Fruit fly (Drosophila melanogaster) whole organism, embryonic: Measurements from ENCODE around the gene CG11068.
A peak's percentile ranks its signal among the peaks of the same experiment; 100 is the strongest.

Experiments used
- Atf6 ChIP-seq: fragments of 200-800 bp; sonication (Bioruptor generic); IDR thresholded peaks from 2 replicates; pipeline ENCODE4 v1.3.6; 2022; ENCODE audit warnings: missing biosample characterization, missing genetic modification characterization
- B-H2 ChIP-seq: fragments of 200-800 bp; sonication (Bioruptor generic); optimal IDR thresholded peaks from 2 replicates; lab custom pipeline; 2018; ENCODE audit warnings: missing biosample characterization, mild to moderate bottlenecking, missing genetic modification characterization
- C15 ChIP-seq: fragments of 200-800 bp; sonication (Bioruptor generic); IDR thresholded peaks from 3 replicates; pipeline ENCODE4 v1.3.6; 2022; ENCODE audit warnings: missing biosample characterization, missing genetic modification characterization
- CG10431 ChIP-seq: fragments of 200-800 bp; sonication (Bioruptor generic); optimal IDR thresholded peaks from 3 replicates; lab custom pipeline; 2018; ENCODE audit warnings: missing biosample characterization, mild to moderate bottlenecking, missing genetic modification characterization
- CG11093 ChIP-seq: fragments of 200-800 bp; sonication (Bioruptor generic); IDR thresholded peaks from 3 replicates; pipeline ENCODE4 v1.3.6; 2022; ENCODE audit warnings: missing biosample characterization, missing genetic modification characterization
- CG11456 ChIP-seq: fragments of 200-800 bp; sonication (Bioruptor generic); IDR thresholded peaks from 3 replicates; pipeline ENCODE4 v1.3.6; 2022; ENCODE audit warnings: missing biosample characterization, missing genetic modification characterization
- CG14710 ChIP-seq: fragments of 200-800 bp; sonication (Bioruptor generic); optimal IDR thresholded peaks from 3 replicates; lab custom pipeline; 2019; ENCODE audit warnings: missing biosample characterization, mild to moderate bottlenecking, missing genetic modification characterization, moderate library complexity
- CG17359 ChIP-seq: fragments of 200-800 bp; sonication (Bioruptor generic); optimal IDR thresholded peaks from 3 replicates; lab custom pipeline; 2018; ENCODE audit warnings: missing biosample characterization, mild to moderate bottlenecking, missing genetic modification characterization, moderate library complexity
- CG1792 ChIP-seq: fragments of 200-800 bp; sonication (Bioruptor generic); optimal IDR thresholded peaks from 2 replicates; lab custom pipeline; 2016; ENCODE audit warnings: missing biosample characterization, missing genetic modification characterization
- CG2889 ChIP-seq: fragments of 200-800 bp; sonication (Bioruptor generic); IDR thresholded peaks from 3 replicates; pipeline ENCODE4 v1.3.6; 2022; ENCODE audit warnings: missing biosample characterization, missing genetic modification characterization
- CG32532 ChIP-seq: fragments of 200-800 bp; sonication (Bioruptor generic); IDR thresholded peaks from 2 replicates; pipeline ENCODE4 v1.3.6; 2022; ENCODE audit warnings: missing biosample characterization, missing genetic modification characterization
- CG3847 ChIP-seq: fragments of 200-800 bp; sonication (Bioruptor generic); IDR thresholded peaks from 2 replicates; pipeline ENCODE4 v1.3.6; 2022; ENCODE audit warnings: missing biosample characterization, missing genetic modification characterization
- CG8359 ChIP-seq: fragments of 200-800 bp; sonication (Bioruptor generic); optimal IDR thresholded peaks from 2 replicates; lab custom pipeline; 2017; ENCODE audit warnings: missing biosample characterization, mild to moderate bottlenecking, missing genetic modification characterization, borderline replicate concordance
- CG9215 ChIP-seq: fragments of 200-800 bp; sonication (Bioruptor generic); IDR thresholded peaks from 2 replicates; pipeline ENCODE4 v1.3.6; 2022; ENCODE audit warnings: missing biosample characterization, missing genetic modification characterization
- CG9437 ChIP-seq: fragments of 200-800 bp; sonication (Bioruptor generic); optimal IDR thresholded peaks from 2 replicates; lab custom pipeline; 2018; ENCODE audit warnings: missing biosample characterization, mild to moderate bottlenecking, missing genetic modification characterization
- Deaf1 ChIP-seq: fragments of 200-800 bp; optimal IDR thresholded peaks from 3 replicates; lab custom pipeline; 2019; ENCODE audit warnings: missing biosample characterization, mild to moderate bottlenecking, missing genetic modification characterization, moderate library complexity
- Drgx ChIP-seq: fragments of 200-800 bp; sonication (Bioruptor generic); IDR thresholded peaks from 2 replicates; pipeline ENCODE4 v1.3.6; 2022; ENCODE audit warnings: missing biosample characterization, missing genetic modification characterization
- HmgZ ChIP-seq: fragments of 200-800 bp; sonication (Bioruptor generic); optimal IDR thresholded peaks from 2 replicates; lab custom pipeline; 2018; ENCODE audit warnings: missing biosample characterization, mild to moderate bottlenecking, missing genetic modification characterization
- Hr3 ChIP-seq: fragments of 200-800 bp; sonication (Bioruptor generic); optimal IDR thresholded peaks from 3 replicates; lab custom pipeline; 2016; ENCODE audit warnings: missing biosample characterization, missing genetic modification characterization
- Hr39 ChIP-seq: fragments of >200 bp; optimal IDR thresholded peaks from 2 replicates; lab custom pipeline; 2017
- Hsf ChIP-seq: fragments of 200-800 bp; sonication (Bioruptor generic); optimal IDR thresholded peaks from 3 replicates; lab custom pipeline; 2016; ENCODE audit warnings: missing biosample characterization, missing genetic modification characterization
- NfI ChIP-seq: fragments of 200-800 bp; sonication (Bioruptor generic); optimal IDR thresholded peaks from 3 replicates; lab custom pipeline; 2018; ENCODE audit warnings: missing biosample characterization, mild to moderate bottlenecking, missing genetic modification characterization, moderate library complexity
- TFAM ChIP-seq: fragments of 200-800 bp; sonication (Bioruptor generic); optimal IDR thresholded peaks from 2 replicates; lab custom pipeline; 2017; ENCODE audit warnings: missing biosample characterization, missing genetic modification characterization, inconsistent platforms
- aop ChIP-seq: fragments of 200-800 bp; sonication (Bioruptor generic); IDR thresholded peaks from 2 replicates; pipeline ENCODE4 v1.3.6; 2022; ENCODE audit warnings: missing biosample characterization, missing genetic modification characterization
- az2 ChIP-seq: fragments of 200-800 bp; sonication (Bioruptor generic); optimal IDR thresholded peaks from 3 replicates; lab custom pipeline; 2016; ENCODE audit warnings: missing biosample characterization, missing genetic modification characterization
- chm ChIP-seq: fragments of 200-800 bp; sonication (Bioruptor generic); IDR thresholded peaks from 2 replicates; pipeline ENCODE4 v1.3.6; 2022; ENCODE audit warnings: missing biosample characterization, missing genetic modification characterization
- ci ChIP-seq: fragments of 200-800 bp; sonication (Bioruptor generic); IDR thresholded peaks from 3 replicates; pipeline ENCODE4 v1.3.6; 2022; ENCODE audit warnings: missing biosample characterization, missing genetic modification characterization
- cwo ChIP-seq: fragments of 200-800 bp; sonication (Bioruptor generic); optimal IDR thresholded peaks from 3 replicates; lab custom pipeline; 2017; ENCODE audit warnings: missing biosample characterization, missing genetic modification characterization, mild to moderate bottlenecking, moderate library complexity, missing genetic modification reagents
- da ChIP-seq: fragments of 200-800 bp; sonication (Bioruptor generic); optimal IDR thresholded peaks from 2 replicates; lab custom pipeline; 2016; ENCODE audit warnings: missing biosample characterization, missing genetic modification characterization
- disco-r ChIP-seq: fragments of 200-800 bp; sonication (Bioruptor generic); optimal IDR thresholded peaks from 2 replicates; lab custom pipeline; 2016; ENCODE audit warnings: missing biosample characterization, missing genetic modification characterization
- ems ChIP-seq: fragments of 200-800 bp; sonication (Bioruptor generic); optimal IDR thresholded peaks from 3 replicates; lab custom pipeline; 2016; ENCODE audit warnings: missing biosample characterization, missing genetic modification characterization
- gro ChIP-seq: fragments of 200-800 bp; sonication (Bioruptor generic); optimal IDR thresholded peaks from 2 replicates; lab custom pipeline; 2016; ENCODE audit warnings: missing biosample characterization, missing genetic modification characterization
- insv ChIP-seq, 2 experiments: fragments of 200-800 bp; sonication (Bioruptor generic); optimal IDR thresholded peaks; 3 replicates each; lab custom pipeline; 2016 to 2018; ENCODE audit warnings: missing biosample characterization in 2 of 2, missing genetic modification characterization in 2 of 2
- ken ChIP-seq: fragments of 200-800 bp; sonication (Bioruptor generic); IDR thresholded peaks from 3 replicates; pipeline ENCODE4 v1.3.6; 2022; ENCODE audit warnings: missing biosample characterization, missing genetic modification characterization
- lab ChIP-seq: fragments of 200-800 bp; sonication (Bioruptor generic); optimal IDR thresholded peaks from 3 replicates; lab custom pipeline; 2017; ENCODE audit warnings: missing biosample characterization, missing genetic modification characterization, mild to moderate bottlenecking, moderate library complexity, missing genetic modification reagents
- nerfin-2 ChIP-seq: fragments of 200-800 bp; sonication (Bioruptor generic); IDR thresholded peaks from 2 replicates; pipeline ENCODE4 v1.3.6; 2022; ENCODE audit warnings: missing biosample characterization, missing genetic modification characterization; ENCODE audit not compliant: partially characterized antibody
- phol ChIP-seq: fragments of 200-800 bp; sonication (Bioruptor generic); optimal IDR thresholded peaks from 3 replicates; lab custom pipeline; 2018; ENCODE audit warnings: missing biosample characterization, mild to moderate bottlenecking, missing genetic modification characterization, moderate library complexity
- pita ChIP-seq: fragments of 200-800 bp; sonication (Bioruptor generic); optimal IDR thresholded peaks from 2 replicates; lab custom pipeline; 2017; ENCODE audit warnings: missing biosample characterization, mild to moderate bottlenecking, missing genetic modification characterization
- prd ChIP-seq, 3 experiments: fragments of >200 bp in 2 of 3; fragments of 200-800 bp in 1 of 3; sonication (Bioruptor generic) in 1 of 3; optimal IDR thresholded peaks in 2 of 3; IDR thresholded peaks in 1 of 3; 2 replicates in 2 of 3; 3 replicates in 1 of 3; pipeline versions ENCODE4 v1.3.6 to Lab custom; 2017 to 2022; ENCODE audit warnings: missing biosample characterization in 1 of 3, missing genetic modification characterization in 1 of 3
- psq ChIP-seq: fragments of 200-800 bp; sonication (Bioruptor generic); optimal IDR thresholded peaks from 2 replicates; lab custom pipeline; 2017; ENCODE audit warnings: missing biosample characterization, missing genetic modification characterization
- sc ChIP-seq, 3 experiments: fragments of >200 bp in 2 of 3; fragments of 200-800 bp in 1 of 3; sonication (Bioruptor generic) in 1 of 3; optimal IDR thresholded peaks; 2 replicates in 2 of 3; 3 replicates in 1 of 3; lab custom pipeline; 2017; ENCODE audit warnings: mild to moderate bottlenecking in 1 of 3, missing biosample characterization in 1 of 3, missing genetic modification characterization in 1 of 3, missing genetic modification reagents in 1 of 3
- seq ChIP-seq: fragments of 200-800 bp; sonication (Bioruptor generic); IDR thresholded peaks from 2 replicates; pipeline ENCODE4 v1.3.6; 2022; ENCODE audit warnings: missing biosample characterization, missing genetic modification characterization
- shn ChIP-seq: fragments of 200-800 bp; sonication (Bioruptor generic); optimal IDR thresholded peaks from 3 replicates; lab custom pipeline; 2016; ENCODE audit warnings: missing biosample characterization, missing genetic modification characterization
- tgo ChIP-seq: fragments of 200-800 bp; sonication (Bioruptor generic); IDR thresholded peaks from 3 replicates; pipeline ENCODE4 v1.3.6; 2022; ENCODE audit warnings: missing biosample characterization, missing genetic modification characterization
- wdn ChIP-seq: fragments of 200-800 bp; sonication (Bioruptor generic); IDR thresholded peaks from 2 replicates; pipeline ENCODE4 v1.3.6; 2022; ENCODE audit warnings: missing biosample characterization, missing genetic modification characterization

The CG11068 gene

DNA sequence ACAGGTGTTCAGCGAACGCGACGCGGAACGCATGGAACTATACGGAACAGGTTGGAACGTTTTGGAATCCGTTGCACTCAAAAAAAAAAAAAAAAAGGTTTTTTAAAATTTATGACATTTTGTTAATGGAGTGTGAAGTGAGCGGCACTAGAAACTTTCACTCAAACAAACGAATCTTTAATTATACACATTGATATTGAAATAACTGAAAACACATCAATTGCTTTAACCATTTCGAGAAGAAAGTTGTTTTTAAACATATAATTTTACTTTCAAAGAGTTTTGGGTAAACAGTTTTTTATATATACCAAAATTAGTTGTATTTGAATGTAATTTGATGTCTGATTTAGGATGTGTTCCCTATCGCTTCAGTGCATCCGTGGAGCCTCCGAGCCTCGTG is 43.9 kb upstream of the CG11068 start:
- TF ChIP-seq Drgx (peak; percentile 21; the same call in 1 of the 2 replicates), Hsf (no peak)

- TF ChIP-seq CG14710 (tag; lab: Kevin White, UChicago) (no peak), Drgx (peak; percentile 30; the same call in 1 of the 2 replicates)
Measured at dm6 chrX:13923286-13923685, 31.8 kb upstream of the CG11068 start.

dm6 chrX:13931462-13931861 is 23.6 kb upstream of the CG11068 start:
- no peak for TF ChIP-seq ems (GFP tag; lab: Kevin White, UChicago)
- TF ChIP-seq insv (GFP tag; optimal IDR thresholded peaks at IDR 0.05; lab: Kevin White, UChicago): no peak
- no peak for TF ChIP-seq seq (GFP tag; lab: Robert Waterston, UW)
- TF ChIP-seq pita (GFP tag; lab: Kevin White, UChicago): no peak
- TF ChIP-seq cwo: no peak
- TF ChIP-seq phol (tag; lab: Kevin White, UChicago): no peak
- TF ChIP-seq NfI (GFP tag; lab: Kevin White, UChicago): no peak
- TF ChIP-seq aop: no peak
- TF ChIP-seq C15: no peak
- TF ChIP-seq gro (GFP tag; lab: Kevin White, UChicago): no peak
- TF ChIP-seq CG3847 (GFP tag; lab: Robert Waterston, UW): no peak
- no peak for TF ChIP-seq CG9437 (GFP tag; lab: Kevin White, UChicago)
- no peak for TF ChIP-seq nerfin-2
- TF ChIP-seq psq (GFP tag; lab: Kevin White, UChicago): no peak
- TF ChIP-seq CG17359 (tag; lab: Kevin White, UChicago): no peak
- no peak for TF ChIP-seq da (GFP tag; lab: Kevin White, UChicago)
- TF ChIP-seq chm: no peak
- no peak for TF ChIP-seq Atf6 (GFP tag; lab: Robert Waterston, UW)
- no peak for TF ChIP-seq CG11093 (GFP tag; lab: Robert Waterston, UW)

dm6 chrX:13932794-13933620 is 22.0 kb upstream of the CG11068 start:
- TF ChIP-seq CG8359 (GFP tag; lab: Kevin White, UChicago) (peak; percentile 95), disco-r (GFP tag; lab: Kevin White, UChicago) (no peak), sc (optimal IDR thresholded peaks at IDR 0.05; lab: Kevin White, UChicago) (no peak), sc (GFP tag; optimal IDR thresholded peaks at IDR 0.05; lab: Kevin White, UChicago) (no peak), CG32532 (GFP tag; lab: Robert Waterston, UW) (no peak), Drgx (peak; percentile 63), TFAM (no peak), Hr39 (lab: Kevin White, UChicago) (peak; percentile 92)
- TF ChIP-seq, all 482 proteins: peak for 3

DNA sequence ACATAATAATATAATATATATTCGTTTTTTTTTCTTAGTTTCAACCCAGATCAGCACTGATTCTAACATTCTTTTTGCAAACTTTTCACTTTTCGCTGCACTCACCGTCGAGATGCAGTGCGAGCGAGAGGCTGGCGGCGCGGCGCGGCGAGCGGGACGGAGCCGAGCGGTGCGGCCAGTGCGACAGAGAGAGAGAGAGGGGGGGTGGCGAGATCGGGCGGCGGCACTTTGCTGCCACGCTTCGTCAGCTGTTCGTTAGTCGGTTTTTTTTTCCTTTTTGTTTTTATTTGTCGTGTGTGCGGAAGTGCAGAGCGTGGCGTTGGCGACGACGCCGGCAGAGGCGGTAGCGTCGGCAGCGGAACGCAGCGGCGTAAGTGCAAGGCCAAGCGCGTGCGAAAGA is 21.2 kb upstream of the CG11068 start:
- TF ChIP-seq prd (optimal IDR thresholded peaks at IDR 0.05; lab: Kevin White, UChicago) (no peak), prd (GFP tag; IDR thresholded peaks at IDR 0.05; lab: Robert Waterston, UW) (no peak), wdn (GFP tag; lab: Robert Waterston, UW) (no peak), shn (GFP tag; lab: Kevin White, UChicago) (no peak), CG11456 (GFP tag; lab: Robert Waterston, UW) (no peak), ci (GFP tag; lab: Robert Waterston, UW) (no peak), lab (GFP tag; lab: Kevin White, UChicago) (no peak), Deaf1 (tag; lab: Kevin White, UChicago) (peak; percentile 50), B-H2 (GFP tag; lab: Kevin White, UChicago) (no peak), ken (GFP tag; lab: Robert Waterston, UW) (no peak), CG9215 (GFP tag; lab: Robert Waterston, UW) (no peak), HmgZ (tag; lab: Kevin White, UChicago) (no peak), CG1792 (no peak), tgo (no peak), CG2889 (GFP tag; lab: Robert Waterston, UW) (no peak), Hr3 (GFP tag; lab: Kevin White, UChicago) (no peak), CG10431 (GFP tag; lab: Kevin White, UChicago) (no peak), az2 (GFP tag; lab: Kevin White, UChicago) (no peak)
